Worm (Caenorhabditis elegans): ENCODE results near the gene F35A5.8.

F35A5.8 gene

DNA sequence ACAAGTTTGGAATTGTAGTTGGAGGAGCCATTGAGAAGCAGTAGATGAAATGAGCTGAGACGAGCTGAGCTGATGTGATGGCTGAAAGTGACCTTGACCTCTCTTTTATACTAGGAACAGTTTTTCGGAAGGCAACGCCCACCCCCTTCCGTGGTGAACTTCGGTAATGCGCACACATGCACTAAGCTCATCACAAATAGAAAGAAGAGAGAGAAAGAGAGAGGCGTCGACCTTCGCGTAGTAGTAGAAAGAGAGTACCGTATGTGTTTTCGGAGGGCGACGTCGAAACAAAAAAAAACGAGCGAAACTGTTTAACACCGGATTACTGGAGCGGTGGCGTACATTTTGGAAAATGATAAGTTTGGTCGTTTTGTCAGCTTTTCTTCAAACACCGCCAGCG, 22.2 kb downstream of the F35A5.8 start, which contains the start of gene marg-1:
Gene marg-1 (minus strand): TSS at position 101 of the 400 bp plus-strand sequence.
- TF ChIP-seq ref-2 (tag; optimal IDR thresholded peaks at IDR 0.05) (no peak), K09A11.1 (tag; optimal IDR thresholded peaks at IDR 0.05; ENCODE audit: insufficient read depth) (no peak), madf-2 (tag; optimal IDR thresholded peaks at IDR 0.05) (no peak), ceh-30 (tag; optimal IDR thresholded peaks at IDR 0.05) (no peak), gmeb-2 (tag; optimal IDR thresholded peaks at IDR 0.05) (no peak), eyg-1 (tag; optimal IDR thresholded peaks at IDR 0.05) (no peak), che-1 (tag; optimal IDR thresholded peaks at IDR 0.05) (no peak), ceh-6 (GFP tag; optimal IDR thresholded peaks at IDR 0.05) (no peak), ama-1 (optimal IDR thresholded peaks at IDR 0.05) (no peak), elt-4 (tag; optimal IDR thresholded peaks at IDR 0.05) (no peak), unc-55 (GFP tag; optimal IDR thresholded peaks at IDR 0.05) (no peak), pha-2 (tag; optimal IDR thresholded peaks at IDR 0.05) (no peak), dmd-4 (tag; optimal IDR thresholded peaks at IDR 0.05; ENCODE audit: borderline replicate concordance) (no peak), zip-5 (tag; optimal IDR thresholded peaks at IDR 0.05) (no peak), ztf-16 (tag; optimal IDR thresholded peaks at IDR 0.05) (no peak), tbx-7 (tag; optimal IDR thresholded peaks at IDR 0.05) (no peak), pros-1 (tag; optimal IDR thresholded peaks at IDR 0.05) (no peak), fkh-10 (GFP tag; optimal IDR thresholded peaks at IDR 0.05) (no peak), lin-11 (tag; optimal IDR thresholded peaks at IDR 0.05) (no peak), sox-2 (GFP tag; IDR thresholded peaks at IDR 0.05) (no peak)

DNA sequence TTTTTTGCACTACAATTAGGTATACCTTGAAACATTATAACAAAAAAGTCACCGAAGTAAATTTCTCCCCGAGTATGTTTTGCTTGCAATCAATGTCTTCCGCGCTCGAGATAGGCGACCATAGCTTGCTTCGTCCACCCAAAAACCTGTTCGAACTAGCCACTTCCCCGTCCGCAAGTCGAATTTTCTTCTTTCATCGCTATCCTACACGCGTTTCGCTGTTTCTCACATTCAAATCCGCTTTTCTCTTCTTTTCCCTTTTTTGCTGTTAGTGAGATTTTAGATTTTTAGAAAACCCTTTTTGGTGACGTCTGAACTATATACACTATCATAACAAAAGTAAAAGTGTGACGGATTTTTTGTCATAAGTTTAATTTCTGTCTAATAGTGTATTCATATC, 30.0 kb downstream of the F35A5.8 start:
- no peak for TF ChIP-seq pag-3 (tag; optimal IDR thresholded peaks at IDR 0.05; ENCODE audit: borderline replicate concordance)
- no peak for TF ChIP-seq ceh-22 (tag; optimal IDR thresholded peaks at IDR 0.05)
- no peak for TF ChIP-seq hlh-8 (tag; optimal IDR thresholded peaks at IDR 0.05)
- no peak for TF ChIP-seq hlh-6 (tag; optimal IDR thresholded peaks at IDR 0.05)
- TF ChIP-seq unc-86 (tag; optimal IDR thresholded peaks at IDR 0.05) = no peak
- no peak for TF ChIP-seq T23F11.4 (GFP tag; optimal IDR thresholded peaks at IDR 0.05)
- no peak for TF ChIP-seq npax-4 (tag; optimal IDR thresholded peaks at IDR 0.05)
- no peak for TF ChIP-seq F13H6.1 (tag; optimal IDR thresholded peaks at IDR 0.05)
- TF ChIP-seq K02D7.2 (tag; optimal IDR thresholded peaks at IDR 0.05) = no peak
- no peak for TF ChIP-seq nhr-232 (tag; optimal IDR thresholded peaks at IDR 0.05)
- no peak for TF ChIP-seq lim-6 (tag; optimal IDR thresholded peaks at IDR 0.05)
- no peak for TF ChIP-seq pqm-1 (tag; optimal IDR thresholded peaks at IDR 0.05)
- no peak for TF ChIP-seq mec-3 (tag; optimal IDR thresholded peaks at IDR 0.05; ENCODE audit: borderline replicate concordance)
- TF ChIP-seq pax-1 (tag; optimal IDR thresholded peaks at IDR 0.05) = no peak
- no peak for TF ChIP-seq unc-42 (tag; optimal IDR thresholded peaks at IDR 0.05)
- no peak for TF ChIP-seq sox-4 (tag; optimal IDR thresholded peaks at IDR 0.05)
- TF ChIP-seq gmeb-2 (tag; optimal IDR thresholded peaks at IDR 0.05) = no peak
- TF ChIP-seq pat-9 (tag; optimal IDR thresholded peaks at IDR 0.05) = no peak
- no peak for TF ChIP-seq odd-2 (tag; optimal IDR thresholded peaks at IDR 0.05)

DNA sequence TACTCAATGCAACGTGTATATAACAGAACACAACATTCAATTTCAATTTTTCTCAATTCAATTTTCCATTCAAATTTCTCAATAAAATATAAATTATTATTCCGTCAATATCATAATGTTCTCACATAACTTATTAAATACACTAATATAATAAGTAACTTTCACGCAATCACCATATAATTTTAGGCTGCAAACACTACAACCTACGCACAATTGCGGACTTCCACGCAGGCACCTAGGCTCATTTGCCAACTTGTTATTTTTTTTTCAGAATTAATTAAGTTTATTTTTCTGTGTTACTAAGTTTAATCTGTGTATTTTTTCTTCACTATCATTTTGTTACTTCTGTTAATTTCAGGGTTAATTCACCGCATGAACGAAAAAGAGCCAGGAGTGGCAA, 30.9 kb downstream of the F35A5.8 start, which contains the start of gene F47B7.2:
Gene F47B7.2 (plus strand): TSS at position 358 of the 400 bp plus-strand sequence.
- TF ChIP-seq elt-2 (tag; optimal IDR thresholded peaks at IDR 0.05) (peak; percentile 18), tbx-7 (tag; optimal IDR thresholded peaks at IDR 0.05) (no peak), K02D7.2 (tag; optimal IDR thresholded peaks at IDR 0.05) (no peak), ceh-6 (GFP tag; optimal IDR thresholded peaks at IDR 0.05) (no peak), ceh-48 (tag; optimal IDR thresholded peaks at IDR 0.05) (no peak), ceh-18 (tag; optimal IDR thresholded peaks at IDR 0.05) (no peak), odd-2 (tag; optimal IDR thresholded peaks at IDR 0.05) (peak; percentile 14), ceh-31 (tag; optimal IDR thresholded peaks at IDR 0.05) (no peak), pha-4 (tag; optimal IDR thresholded peaks at IDR 0.05) (no peak), unc-42 (tag; optimal IDR thresholded peaks at IDR 0.05) (peak; percentile 74), nfya-1 (tag; optimal IDR thresholded peaks at IDR 0.05) (peak; percentile 2), ceh-14 (tag; optimal IDR thresholded peaks at IDR 0.05) (peak; percentile 3)
